Worm (Caenorhabditis elegans): Measurements from ENCODE around the gene rap-3.

DNA sequence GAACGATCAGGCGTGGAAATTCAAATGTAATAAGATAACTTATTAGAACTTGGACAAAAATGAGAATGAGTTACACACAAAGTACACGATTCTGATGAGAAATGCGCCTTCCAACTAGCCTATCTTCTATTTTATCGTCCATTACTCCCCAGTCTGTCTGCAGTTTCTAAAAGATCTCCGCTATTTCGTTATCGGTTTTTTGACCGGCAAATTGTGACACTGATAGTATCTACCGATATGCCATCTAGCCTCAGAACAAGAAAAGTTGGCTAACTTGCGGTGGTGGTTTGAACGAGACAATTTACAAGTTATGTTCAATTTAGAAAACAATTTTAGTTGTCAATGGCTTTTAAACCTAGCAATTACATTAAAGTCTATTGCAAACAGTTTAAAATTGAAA is 34.5 kb downstream of the rap-3 start:
- no peak for TF ChIP-seq lin-15B (tag; optimal IDR thresholded peaks at IDR 0.05)
- TF ChIP-seq hmg-1.1 (GFP tag; IDR thresholded peaks at IDR 0.05) = no peak
- no peak for TF ChIP-seq R02D3.7 (tag; optimal IDR thresholded peaks at IDR 0.05)
- TF ChIP-seq fkh-10 (GFP tag; optimal IDR thresholded peaks at IDR 0.05) = no peak
- TF ChIP-seq mdl-1 (tag; optimal IDR thresholded peaks at IDR 0.05) = no peak
- TF ChIP-seq nhr-77 (tag; optimal IDR thresholded peaks at IDR 0.05) = no peak
- no peak for TF ChIP-seq ama-1 (optimal IDR thresholded peaks at IDR 0.05)
- TF ChIP-seq nhr-237 (tag; optimal IDR thresholded peaks at IDR 0.05) = no peak
- no peak for TF ChIP-seq dpl-1 (GFP tag; optimal IDR thresholded peaks at IDR 0.05)
- TF ChIP-seq unc-62 (GFP tag; optimal IDR thresholded peaks at IDR 0.05 in 1 of 2) = peak in 1 of 2 experiments; percentile 96
- no peak for TF ChIP-seq unc-62 (tag; optimal IDR thresholded peaks at IDR 0.05)
- no peak for TF ChIP-seq mes-2 (tag; optimal IDR thresholded peaks at IDR 0.05; ENCODE audit: poor library complexity, severe bottlenecking)
- no peak for TF ChIP-seq Y5F2A.4 (GFP tag; optimal IDR thresholded peaks at IDR 0.05)
